Fruit fly (Drosophila melanogaster) whole organism, embryonic: ENCODE results near the gene CG34148.

Source experiments
- CG1024 ChIP-seq: fragments of 200-800 bp; sonication (Bioruptor generic); IDR thresholded peaks from 2 replicates; pipeline ENCODE4 v1.3.6; 2022; ENCODE audit warnings: missing biosample characterization, missing genetic modification characterization
- CG11398 ChIP-seq: fragments of 200-800 bp; sonication (Bioruptor generic); optimal IDR thresholded peaks from 2 replicates; lab custom pipeline; 2016; ENCODE audit warnings: missing biosample characterization, missing genetic modification characterization
- CG11560 ChIP-seq: fragments of 200-800 bp; sonication (Bioruptor generic); IDR thresholded peaks from 3 replicates; pipeline ENCODE4 v1.3.6; 2022; ENCODE audit warnings: missing biosample characterization, missing genetic modification characterization
- CG13123 ChIP-seq: fragments of 200-800 bp; sonication (Bioruptor generic); optimal IDR thresholded peaks from 2 replicates; lab custom pipeline; 2016; ENCODE audit warnings: missing biosample characterization, missing genetic modification characterization
- CG13287 ChIP-seq: fragments of 200-800 bp; sonication (Bioruptor generic); IDR thresholded peaks from 2 replicates; pipeline ENCODE4 v1.3.6; 2022; ENCODE audit warnings: missing biosample characterization, missing genetic modification characterization; ENCODE audit not compliant: partially characterized antibody
- CG13775 ChIP-seq: fragments of 200-800 bp; sonication (Bioruptor generic); optimal IDR thresholded peaks from 3 replicates; lab custom pipeline; 2017; ENCODE audit warnings: missing biosample characterization, mild to moderate bottlenecking, missing genetic modification characterization
- CG15269 ChIP-seq: fragments of 200-800 bp; sonication (Bioruptor generic); optimal IDR thresholded peaks from 2 replicates; lab custom pipeline; 2018; ENCODE audit warnings: missing biosample characterization, mild to moderate bottlenecking, missing genetic modification characterization, moderate library complexity
- CG16779 ChIP-seq: fragments of 200-800 bp; sonication (Bioruptor generic); IDR thresholded peaks from 2 replicates; pipeline ENCODE4 v1.3.6; 2022; ENCODE audit warnings: missing biosample characterization, missing genetic modification characterization
- CG2116 ChIP-seq: fragments of 200-800 bp; sonication (Bioruptor generic); optimal IDR thresholded peaks from 3 replicates; lab custom pipeline; 2018; ENCODE audit warnings: missing biosample characterization, mild to moderate bottlenecking, missing genetic modification characterization
- CG2199 ChIP-seq: fragments of 200-800 bp; sonication (Bioruptor generic); IDR thresholded peaks from 3 replicates; pipeline ENCODE4 v1.3.6; 2022; ENCODE audit warnings: missing biosample characterization, missing genetic modification characterization
- CG30403 ChIP-seq: fragments of 200-800 bp; sonication (Bioruptor generic); optimal IDR thresholded peaks from 3 replicates; lab custom pipeline; 2016; ENCODE audit warnings: missing biosample characterization, missing genetic modification characterization
- CG31365 ChIP-seq: fragments of 200-800 bp; sonication (Bioruptor generic); optimal IDR thresholded peaks from 2 replicates; lab custom pipeline; 2018; ENCODE audit warnings: missing biosample characterization, mild to moderate bottlenecking, missing genetic modification characterization
- CG4730 ChIP-seq: fragments of 200-800 bp; sonication (Bioruptor generic); IDR thresholded peaks from 2 replicates; pipeline ENCODE4 v1.3.6; 2022; ENCODE audit warnings: missing biosample characterization, missing genetic modification characterization
- CG8281 ChIP-seq: fragments of 200-800 bp; sonication (Bioruptor generic); optimal IDR thresholded peaks from 2 replicates; lab custom pipeline; 2018; ENCODE audit warnings: missing biosample characterization, mild to moderate bottlenecking, missing genetic modification characterization, moderate library complexity
- CG9215 ChIP-seq: fragments of 200-800 bp; sonication (Bioruptor generic); IDR thresholded peaks from 2 replicates; pipeline ENCODE4 v1.3.6; 2022; ENCODE audit warnings: missing biosample characterization, missing genetic modification characterization
- CTCF ChIP-seq: fragments of 200-800 bp; sonication (Bioruptor generic); optimal IDR thresholded peaks from 2 replicates; lab custom pipeline; 2017; ENCODE audit warnings: missing biosample characterization, mild to moderate bottlenecking, missing genetic modification characterization, moderate library complexity
- CoRest ChIP-seq: fragments of 200-800 bp; sonication (Bioruptor generic); optimal IDR thresholded peaks from 3 replicates; lab custom pipeline; 2018; ENCODE audit warnings: missing biosample characterization, mild to moderate bottlenecking, missing genetic modification characterization, moderate library complexity
- Dp ChIP-seq: fragments of 200-800 bp; sonication (Bioruptor generic); optimal IDR thresholded peaks from 2 replicates; lab custom pipeline; 2018; ENCODE audit warnings: missing biosample characterization, mild to moderate bottlenecking, missing genetic modification characterization, moderate library complexity
- Dref ChIP-seq: fragments of 200-800 bp; sonication (Bioruptor generic); IDR thresholded peaks from 2 replicates; pipeline ENCODE4 v1.3.6; 2022; ENCODE audit warnings: missing biosample characterization, missing genetic modification characterization
- Elba2 ChIP-seq: fragments of 200-800 bp; sonication (Bioruptor generic); optimal IDR thresholded peaks from 3 replicates; lab custom pipeline; 2016; ENCODE audit warnings: missing biosample characterization, missing genetic modification characterization
- Fer2 ChIP-seq: fragments of 200-800 bp; sonication (Bioruptor generic); optimal IDR thresholded peaks from 2 replicates; lab custom pipeline; 2018; ENCODE audit warnings: missing biosample characterization, mild to moderate bottlenecking, missing genetic modification characterization, moderate library complexity
- H15 ChIP-seq: fragments of 200-800 bp; sonication (Bioruptor generic); IDR thresholded peaks from 3 replicates; pipeline ENCODE4 v1.3.6; 2022; ENCODE audit warnings: missing biosample characterization, missing genetic modification characterization
- Lpt ChIP-seq: fragments of >200 bp; optimal IDR thresholded peaks from 2 replicates; lab custom pipeline; 2018; ENCODE audit warnings: missing biosample characterization, missing genetic modification characterization
- Max ChIP-seq: fragments of 200-800 bp; sonication (Bioruptor generic); optimal IDR thresholded peaks from 2 replicates; lab custom pipeline; 2016; ENCODE audit warnings: missing biosample characterization, mild to moderate bottlenecking, missing genetic modification characterization
- NK7.1 ChIP-seq: fragments of 200-800 bp; sonication (Bioruptor generic); optimal IDR thresholded peaks from 3 replicates; lab custom pipeline; 2016; ENCODE audit warnings: missing biosample characterization, missing genetic modification characterization
- Neu2 ChIP-seq: fragments of 200-800 bp; sonication (Bioruptor generic); optimal IDR thresholded peaks from 3 replicates; lab custom pipeline; 2016; ENCODE audit warnings: missing biosample characterization, missing genetic modification characterization, borderline replicate concordance
- Sox100B ChIP-seq: fragments of 200-800 bp; sonication (Bioruptor generic); optimal IDR thresholded peaks from 3 replicates; lab custom pipeline; 2018; ENCODE audit warnings: missing biosample characterization, mild to moderate bottlenecking, missing genetic modification characterization
- Ssrp ChIP-seq: fragments of 200-800 bp; sonication (Bioruptor generic); optimal IDR thresholded peaks from 2 replicates; lab custom pipeline; 2018; ENCODE audit warnings: missing biosample characterization, mild to moderate bottlenecking, missing genetic modification characterization, moderate library complexity
- Stat92E ChIP-seq, 3 experiments: fragments of >200 bp in 2 of 3; fragments of 200-800 bp in 1 of 3; sonication (Bioruptor generic) in 1 of 3; optimal IDR thresholded peaks; 2 replicates each; lab custom pipeline; 2017 to 2019; ENCODE audit warnings: missing biosample characterization in 3 of 3, missing genetic modification characterization in 3 of 3, mild to moderate bottlenecking in 1 of 3, moderate library complexity in 1 of 3
- ac ChIP-seq: fragments of 200-800 bp; sonication (Bioruptor generic); optimal IDR thresholded peaks from 3 replicates; lab custom pipeline; 2017; ENCODE audit warnings: missing biosample characterization, mild to moderate bottlenecking, missing genetic modification characterization
- al ChIP-seq: fragments of 200-800 bp; sonication (Bioruptor generic); IDR thresholded peaks from 2 replicates; pipeline ENCODE4 v1.3.6; 2022; ENCODE audit warnings: missing biosample characterization, missing genetic modification characterization
- bsh ChIP-seq, 2 experiments: fragments of 200-800 bp; sonication (Bioruptor generic); optimal IDR thresholded peaks; 2 replicates each; lab custom pipeline; 2017 to 2018; ENCODE audit warnings: mild to moderate bottlenecking in 2 of 2, missing biosample characterization in 2 of 2, missing genetic modification characterization in 2 of 2, moderate library complexity in 1 of 2
- esg ChIP-seq: fragments of 200-800 bp; sonication (Bioruptor generic); conservative IDR thresholded peaks from 2 replicates; pipeline ENCODE4 v1.3.6; 2022; ENCODE audit warnings: missing biosample characterization, missing genetic modification characterization
- fd3F ChIP-seq: fragments of 200-800 bp; sonication (Bioruptor generic); optimal IDR thresholded peaks from 2 replicates; lab custom pipeline; 2018; ENCODE audit warnings: missing biosample characterization, mild to moderate bottlenecking, missing genetic modification characterization, moderate library complexity
- ftz-f1 ChIP-seq: fragments of 200-800 bp; sonication (Bioruptor generic); optimal IDR thresholded peaks from 2 replicates; lab custom pipeline; 2016; ENCODE audit warnings: missing biosample characterization, missing genetic modification characterization
- gcm2 ChIP-seq: fragments of 200-800 bp; sonication (Bioruptor generic); optimal IDR thresholded peaks from 2 replicates; lab custom pipeline; 2016; ENCODE audit warnings: missing biosample characterization, missing genetic modification characterization
- gsb ChIP-seq: fragments of 200-800 bp; sonication (Bioruptor generic); IDR thresholded peaks from 2 replicates; pipeline ENCODE4 v1.3.6; 2022; ENCODE audit warnings: missing biosample characterization, missing genetic modification characterization
- jigr1 ChIP-seq: fragments of 200-800 bp; sonication (Bioruptor generic); IDR thresholded peaks from 3 replicates; pipeline ENCODE4 v1.3.6; 2022; ENCODE audit warnings: missing biosample characterization, missing genetic modification characterization
- pan ChIP-seq, 4 experiments: fragments of >200 bp in 3 of 4; fragments of 200-800 bp in 1 of 4; sonication (Bioruptor generic) in 1 of 4; optimal IDR thresholded peaks in 3 of 4; IDR thresholded peaks in 1 of 4; 2 replicates each; pipeline versions ENCODE4 v1.3.6 to Lab custom; 2017 to 2022; ENCODE audit warnings: missing biosample characterization in 2 of 4, missing genetic modification characterization in 2 of 4, mixed read lengths in 1 of 4
- prd ChIP-seq, 3 experiments: fragments of >200 bp in 2 of 3; fragments of 200-800 bp in 1 of 3; sonication (Bioruptor generic) in 1 of 3; optimal IDR thresholded peaks in 2 of 3; IDR thresholded peaks in 1 of 3; 2 replicates in 2 of 3; 3 replicates in 1 of 3; pipeline versions ENCODE4 v1.3.6 to Lab custom; 2017 to 2022; ENCODE audit warnings: missing biosample characterization in 1 of 3, missing genetic modification characterization in 1 of 3
- pros ChIP-seq: fragments of 200-800 bp; sonication (Bioruptor generic); optimal IDR thresholded peaks from 3 replicates; lab custom pipeline; 2019; ENCODE audit warnings: missing biosample characterization, mild to moderate bottlenecking, missing genetic modification characterization, moderate library complexity
- sens-2 ChIP-seq: fragments of 200-800 bp; sonication (Bioruptor generic); IDR thresholded peaks from 2 replicates; pipeline ENCODE4 v1.3.6; 2022; ENCODE audit warnings: missing biosample characterization, missing genetic modification characterization
- seq ChIP-seq: fragments of 200-800 bp; sonication (Bioruptor generic); IDR thresholded peaks from 2 replicates; pipeline ENCODE4 v1.3.6; 2022; ENCODE audit warnings: missing biosample characterization, missing genetic modification characterization
- slbo ChIP-seq: fragments of 200-800 bp; sonication (Bioruptor generic); IDR thresholded peaks from 2 replicates; pipeline ENCODE4 v1.3.6; 2022; ENCODE audit warnings: missing biosample characterization, missing genetic modification characterization
- stwl ChIP-seq: fragments of 200-800 bp; sonication (Bioruptor generic); optimal IDR thresholded peaks from 3 replicates; lab custom pipeline; 2018; ENCODE audit warnings: missing biosample characterization, mild to moderate bottlenecking, missing genetic modification characterization, moderate library complexity
- sug ChIP-seq: fragments of 200-800 bp; optimal IDR thresholded peaks from 2 replicates; lab custom pipeline; 2019; ENCODE audit warnings: missing biosample characterization, mild to moderate bottlenecking, missing genetic modification characterization, moderate library complexity
- tio ChIP-seq: fragments of 200-800 bp; sonication (Bioruptor generic); optimal IDR thresholded peaks from 2 replicates; lab custom pipeline; 2017; ENCODE audit warnings: missing biosample characterization, missing genetic modification characterization, inconsistent platforms
- trem ChIP-seq: fragments of 200-800 bp; optimal IDR thresholded peaks from 3 replicates; lab custom pipeline; 2019; ENCODE audit warnings: missing biosample characterization, mild to moderate bottlenecking, missing genetic modification characterization, moderate library complexity
- vfl ChIP-seq: fragments of 200-800 bp; sonication (Bioruptor generic); optimal IDR thresholded peaks from 2 replicates; lab custom pipeline; 2016; ENCODE audit warnings: missing biosample characterization, missing genetic modification characterization
- zen2 ChIP-seq: fragments of 200-800 bp; sonication (Bioruptor generic); IDR thresholded peaks from 3 replicates; pipeline ENCODE4 v1.3.6; 2022; ENCODE audit warnings: missing biosample characterization, missing genetic modification characterization; ENCODE audit not compliant: partially characterized antibody

Gene CG34148

dm6 chr3R:21828040-21828526 is 50.4 kb downstream of the CG34148 start (continued):
- peak; percentile 12 for TF ChIP-seq CG13123 (GFP tag; lab: Kevin White, UChicago)
- TF ChIP-seq Fer2 (tag; lab: Kevin White, UChicago), result no peak
- peak; percentile 55 for TF ChIP-seq CG13775 (GFP tag; lab: Kevin White, UChicago)
- no peak for TF ChIP-seq gsb
- TF ChIP-seq fd3F (GFP tag; lab: Kevin White, UChicago), result no peak
- TF ChIP-seq CG13287 (GFP tag; lab: Robert Waterston, UW), result no peak
- no peak for TF ChIP-seq Dp (GFP tag; lab: Kevin White, UChicago)
- peak; percentile 81 for TF ChIP-seq CoRest (tag; lab: Kevin White, UChicago)
- no peak for TF ChIP-seq CG9215
- no peak for TF ChIP-seq Dref (GFP tag; lab: Robert Waterston, UW)
- TF ChIP-seq trem (tag; lab: Kevin White, UChicago), result peak; percentile 68
- peak; percentile 24 for TF ChIP-seq CG8281 (tag; lab: Kevin White, UChicago)
- no peak for TF ChIP-seq Neu2 (GFP tag; lab: Kevin White, UChicago)
- peak; percentile 72 for TF ChIP-seq CG4730 (GFP tag; lab: Robert Waterston, UW)
- TF ChIP-seq bsh (GFP tag; optimal IDR thresholded peaks at IDR 0.05; lab: Kevin White, UChicago), result peak in 1 of 2 experiments; percentile 95
- peak; percentile 9 for TF ChIP-seq Max (GFP tag; lab: Kevin White, UChicago)
- TF ChIP-seq jigr1 (GFP tag; lab: Robert Waterston, UW), result peak; percentile 67; the same call in 2 of the 3 replicates
- TF ChIP-seq NK7.1 (GFP tag; lab: Kevin White, UChicago), result no peak
- TF ChIP-seq stwl (tag; lab: Kevin White, UChicago), result peak; percentile 10
- peak; percentile 62 for TF ChIP-seq tio (GFP tag; lab: Kevin White, UChicago)
- TF ChIP-seq CG2116 (GFP tag; lab: Kevin White, UChicago), result no peak
- peak; percentile 46; the same call in 1 of the 2 replicates for TF ChIP-seq sens-2 (GFP tag; lab: Robert Waterston, UW)
- no peak for TF ChIP-seq Elba2 (GFP tag; lab: Kevin White, UChicago)
- no peak for TF ChIP-seq prd (optimal IDR thresholded peaks at IDR 0.05; lab: Kevin White, UChicago)
- peak; percentile 79; the same call in 2 of the 3 replicates for TF ChIP-seq prd (GFP tag; IDR thresholded peaks at IDR 0.05; lab: Robert Waterston, UW)
- no peak for TF ChIP-seq seq (GFP tag; lab: Robert Waterston, UW)
- TF ChIP-seq gcm2 (GFP tag; lab: Kevin White, UChicago), result peak; percentile 1
- no peak for TF ChIP-seq CG11560 (tag; lab: Robert Waterston, UW)
- TF ChIP-seq Lpt (GFP tag; lab: Kevin White, UChicago), result no peak
- TF ChIP-seq CG31365 (tag; lab: Kevin White, UChicago), result peak; percentile 7
- no peak for TF ChIP-seq ac (GFP tag; lab: Kevin White, UChicago)
- TF ChIP-seq pros (GFP tag; lab: Kevin White, UChicago), result no peak
- TF ChIP-seq pan (optimal IDR thresholded peaks at IDR 0.05; lab: Kevin White, UChicago), result peak in 1 of 2 experiments; percentile 12
- TF ChIP-seq pan (GFP tag; optimal IDR thresholded peaks at IDR 0.05 in 1 of 2, IDR thresholded peaks at IDR 0.05 in 1 of 2), result peak in 1 of 2 experiments; percentile 63
- peak; percentile 64 for TF ChIP-seq CG30403 (GFP tag; lab: Kevin White, UChicago)
- TF ChIP-seq Stat92E (GFP tag; optimal IDR thresholded peaks at IDR 0.05; lab: Kevin White, UChicago), result peak in 1 of 3 experiments; percentile 69
- TF ChIP-seq vfl (GFP tag; lab: Kevin White, UChicago), result no peak
- no peak for TF ChIP-seq al (GFP tag; lab: Robert Waterston, UW)
- no peak for TF ChIP-seq CG16779 (GFP tag; lab: Robert Waterston, UW)
- no peak for TF ChIP-seq sug (tag; lab: Kevin White, UChicago)
- no peak for TF ChIP-seq ftz-f1 (GFP tag; lab: Kevin White, UChicago)
- no peak for TF ChIP-seq CG1024 (GFP tag; lab: Robert Waterston, UW)
- peak; percentile 86 for TF ChIP-seq Ssrp
- peak; percentile 44 for TF ChIP-seq CG15269
- TF ChIP-seq esg (GFP tag; lab: Robert Waterston, UW), result peak; percentile 58
- peak; percentile 82 for TF ChIP-seq H15 (GFP tag; lab: Robert Waterston, UW)
- TF ChIP-seq Sox100B, result peak; percentile 28
- no peak for TF ChIP-seq zen2 (GFP tag; lab: Robert Waterston, UW)
- TF ChIP-seq CTCF (GFP tag; lab: Kevin White, UChicago), result peak; percentile 0
- TF ChIP-seq CG11398 (GFP tag; lab: Kevin White, UChicago), result peak; percentile 76
- TF ChIP-seq slbo (GFP tag; lab: Robert Waterston, UW), result peak; percentile 32; the same call in 1 of the 2 replicates
- no peak for TF ChIP-seq CG2199 (GFP tag; lab: Robert Waterston, UW)
